Worm (Caenorhabditis elegans): ENCODE measurements around the gene rrp-1.

The rrp-1 gene

DNA sequence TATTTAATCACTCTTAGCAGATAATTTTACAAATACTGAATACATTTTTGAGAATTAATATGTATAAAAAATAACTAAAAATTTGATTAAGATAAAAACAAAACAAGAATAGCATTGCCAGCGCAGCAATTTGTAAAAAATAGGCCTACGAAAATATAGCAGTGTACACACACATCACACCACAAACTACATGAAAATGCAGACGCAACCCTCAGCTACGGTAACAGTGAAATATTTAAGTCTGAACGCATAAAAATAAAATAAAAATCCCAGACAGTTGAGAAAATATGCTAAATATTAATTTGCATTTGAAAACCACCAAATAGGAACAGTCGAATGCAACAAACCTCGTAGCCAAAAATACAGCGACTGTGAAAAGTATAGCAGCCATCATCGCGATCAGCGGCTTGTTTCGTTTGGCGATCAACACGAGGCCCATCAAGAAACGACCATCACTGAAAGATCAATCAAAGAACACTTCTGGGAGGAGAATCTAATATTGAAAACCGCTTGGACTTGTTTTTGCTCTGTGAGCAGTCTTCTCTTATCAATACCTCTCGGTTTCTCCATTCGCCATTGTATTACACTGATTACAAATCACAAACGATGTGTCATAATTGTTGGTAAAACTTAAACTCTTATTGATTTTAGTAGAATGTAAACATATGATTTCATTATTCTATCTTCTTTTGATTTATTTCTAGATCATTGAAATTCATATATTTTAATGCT, 16.6 kb upstream of the rrp-1 start, which contains the start of gene pyp-1 (continued):
- no peak for TF ChIP-seq cebp-1 (GFP tag; IDR thresholded peaks at IDR 0.05)
- peak; percentile 31 for TF ChIP-seq cebp-1 (tag; optimal IDR thresholded peaks at IDR 0.05)
- TF ChIP-seq xnd-1 (tag; optimal IDR thresholded peaks at IDR 0.05) = peak; percentile 85
- TF ChIP-seq ceh-91 (GFP tag; IDR thresholded peaks at IDR 0.05) = peak; percentile 50; the same call in 1 of the 2 replicates
- no peak for TF ChIP-seq unc-130 (GFP tag; optimal IDR thresholded peaks at IDR 0.05)
- TF ChIP-seq F39B2.1 (GFP tag; IDR thresholded peaks at IDR 0.05) = no peak
- TF ChIP-seq him-1 (tag; optimal IDR thresholded peaks at IDR 0.05) = no peak
- TF ChIP-seq dpl-1 (GFP tag; optimal IDR thresholded peaks at IDR 0.05) = peak; percentile 23
- no peak for TF ChIP-seq somi-1 (GFP tag; optimal IDR thresholded peaks at IDR 0.05)
- no peak for TF ChIP-seq dpff-1 (tag; optimal IDR thresholded peaks at IDR 0.05)
- TF ChIP-seq B0261.1 (tag; optimal IDR thresholded peaks at IDR 0.05) = no peak
- no peak for TF ChIP-seq tlf-1 (GFP tag; optimal IDR thresholded peaks at IDR 0.05)
- TF ChIP-seq lsl-1 (GFP tag; optimal IDR thresholded peaks at IDR 0.05) = peak; percentile 89
- 0 out of 2 replicates have a peak, but pooled peaks have one; percentile 10 for TF ChIP-seq pbrm-1 (GFP tag; IDR thresholded peaks at IDR 0.05)
- peak; percentile 18 for TF ChIP-seq nhr-80 (tag; optimal IDR thresholded peaks at IDR 0.05)
- TF ChIP-seq rpc-1 (optimal IDR thresholded peaks at IDR 0.05) = no peak
- no peak for TF ChIP-seq rpc-1 (tag; optimal IDR thresholded peaks at IDR 0.05)
- peak; percentile 98 for TF ChIP-seq madf-8 (GFP tag; conservative IDR thresholded peaks at IDR 0.05)
- 0 out of 2 replicates have a peak, but pooled peaks have one; percentile 4 for TF ChIP-seq mcd-1 (GFP tag; IDR thresholded peaks at IDR 0.05)
- TF ChIP-seq attf-5 (GFP tag; optimal IDR thresholded peaks at IDR 0.05) = no peak
- no peak for TF ChIP-seq ceh-100 (GFP tag; IDR thresholded peaks at IDR 0.05)
- no peak for TF ChIP-seq ztf-25 (GFP tag; IDR thresholded peaks at IDR 0.05)
- TF ChIP-seq madf-6 (GFP tag; IDR thresholded peaks at IDR 0.05) = peak; percentile 98

DNA sequence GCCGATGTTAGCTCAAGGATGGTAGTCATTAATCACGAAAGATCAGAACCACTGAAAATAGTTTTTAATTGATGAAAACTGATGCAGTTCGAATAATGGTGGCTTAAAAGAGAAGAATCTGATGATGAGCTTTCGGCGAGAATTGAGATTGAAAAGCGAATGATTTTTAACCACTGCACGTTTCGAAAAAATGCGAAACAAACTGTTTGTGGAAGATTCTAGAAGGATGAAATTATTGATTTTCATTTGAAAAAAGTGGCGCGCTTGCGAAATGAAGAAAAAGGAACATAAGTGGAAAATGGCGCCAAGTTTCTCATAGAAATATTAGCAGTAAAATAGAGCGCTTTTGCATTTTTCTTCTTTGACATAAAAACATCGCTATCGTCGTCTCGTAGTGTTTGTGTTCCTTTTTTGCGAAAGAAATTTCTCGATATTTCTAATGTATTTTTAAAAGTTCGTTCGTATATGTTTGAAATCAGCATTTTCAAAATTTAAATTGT, 12.9 kb upstream of the rrp-1 start, which contains the start of gene uba-1:
uba-1 (minus strand) TSS at position 51 of the 500 bp plus-strand sequence.
- TF ChIP-seq hmg-20 (GFP tag; IDR thresholded peaks at IDR 0.05) = no peak
- peak; percentile 75 for TF ChIP-seq xnd-1 (tag; optimal IDR thresholded peaks at IDR 0.05)
- peak; percentile 94 for TF ChIP-seq efl-1 (GFP tag; optimal IDR thresholded peaks at IDR 0.05)
- TF ChIP-seq Y53F4B.3 (GFP tag; IDR thresholded peaks at IDR 0.05) = no peak
- no peak for TF ChIP-seq Y95B8A.8 (GFP tag; IDR thresholded peaks at IDR 0.05)
- peak; percentile 35 for TF ChIP-seq chd-7 (tag; optimal IDR thresholded peaks at IDR 0.05)
- no peak for TF ChIP-seq ztf-3 (GFP tag; optimal IDR thresholded peaks at IDR 0.05)
- no peak for TF ChIP-seq egrh-3 (GFP tag; IDR thresholded peaks at IDR 0.05)
- no peak for TF ChIP-seq ztf-26 (tag; optimal IDR thresholded peaks at IDR 0.05)
- peak; percentile 73; the same call in 1 of the 2 replicates for TF ChIP-seq ceh-91 (GFP tag; IDR thresholded peaks at IDR 0.05)
- TF ChIP-seq bed-1 (GFP tag; IDR thresholded peaks at IDR 0.05) = no peak
- TF ChIP-seq ztf-18 (tag; optimal IDR thresholded peaks at IDR 0.05) = no peak
- no peak for TF ChIP-seq somi-1 (GFP tag; optimal IDR thresholded peaks at IDR 0.05)
- no peak for TF ChIP-seq akir-1 (GFP tag; optimal IDR thresholded peaks at IDR 0.05)
- TF ChIP-seq ceh-27 (GFP tag; optimal IDR thresholded peaks at IDR 0.05) = peak; percentile 46
- no peak for TF ChIP-seq F57A8.1 (GFP tag; optimal IDR thresholded peaks at IDR 0.05)
- peak; percentile 64; the same call in 1 of the 2 replicates for TF ChIP-seq B0019.2 (GFP tag; conservative IDR thresholded peaks at IDR 0.05)
- TF ChIP-seq rec-8 (tag; optimal IDR thresholded peaks at IDR 0.05) = peak in 1 of 2 experiments; percentile 27
- TF ChIP-seq ztf-6 (GFP tag; IDR thresholded peaks at IDR 0.05) = no peak
- peak; percentile 31 for TF ChIP-seq lin-40 (tag; optimal IDR thresholded peaks at IDR 0.05)
- TF ChIP-seq fkh-3 (tag; optimal IDR thresholded peaks at IDR 0.05) = no peak
- peak; percentile 76 for TF ChIP-seq dox-1 (GFP tag; IDR thresholded peaks at IDR 0.05)
- TF ChIP-seq nhr-27 (tag; optimal IDR thresholded peaks at IDR 0.05) = no peak
- no peak for TF ChIP-seq sptf-2 (GFP tag; optimal IDR thresholded peaks at IDR 0.05)
- TF ChIP-seq rpc-1 (optimal IDR thresholded peaks at IDR 0.05) = no peak
- no peak for TF ChIP-seq rpc-1 (tag; optimal IDR thresholded peaks at IDR 0.05)
- peak; percentile 79 for TF ChIP-seq lin-54 (GFP tag; optimal IDR thresholded peaks at IDR 0.05)
- TF ChIP-seq ceh-100 (GFP tag; IDR thresholded peaks at IDR 0.05) = no peak
- TF ChIP-seq lag-1 (GFP tag; IDR thresholded peaks at IDR 0.05) = no peak
- TF ChIP-seq ceh-58 (GFP tag; IDR thresholded peaks at IDR 0.05) = no peak
